Worm (Caenorhabditis elegans) whole organism, L1 larva: ENCODE measurements around the gene Y46G5A.47.

Source experiments
- C34B4.2 ChIP-seq: sonication (generic microtip); optimal IDR thresholded peaks from 2 replicates; lab custom pipeline; 2017; ENCODE audit warnings: mild to moderate bottlenecking, missing genetic modification characterization, missing compliant biosample characterization
- F16B12.6 ChIP-seq: fragments of 150-350 bp; optimal IDR thresholded peaks from 2 replicates; lab custom pipeline; 2014; ENCODE audit warnings: missing biosample characterization, missing genetic modification characterization
- Y116A8C.19 ChIP-seq: sonication (generic microtip); optimal IDR thresholded peaks from 2 replicates; lab custom pipeline; 2016; ENCODE audit warnings: missing compliant biosample characterization, missing genetic modification characterization, borderline replicate concordance
- aha-1 ChIP-seq: fragments of 150-350 bp; optimal IDR thresholded peaks from 2 replicates; lab custom pipeline; 2014; ENCODE audit warnings: missing biosample characterization, missing genetic modification characterization
- aly-2 ChIP-seq: fragments of 150-350 bp; optimal IDR thresholded peaks from 2 replicates; lab custom pipeline; 2014; ENCODE audit warnings: missing biosample characterization, missing genetic modification characterization
- ceh-63 ChIP-seq: fragments of 200-800 bp; sonication (Bioruptor generic); optimal IDR thresholded peaks from 2 replicates; lab custom pipeline; 2018; ENCODE audit warnings: mild to moderate bottlenecking, missing genetic modification characterization, missing compliant biosample characterization
- ceh-8 ChIP-seq: fragments of 200-800 bp; sonication (Bioruptor generic); optimal IDR thresholded peaks from 2 replicates; lab custom pipeline; 2018; ENCODE audit warnings: mild to moderate bottlenecking, missing genetic modification characterization, moderate library complexity, missing compliant biosample characterization
- ceh-82 ChIP-seq, 3 experiments: fragments of 150-350 bp in 1 of 3; sonication (generic microtip) in 2 of 3; optimal IDR thresholded peaks; 2 replicates each; lab custom pipeline; 2014 to 2017; ENCODE audit warnings: missing biosample characterization in 3 of 3, missing genetic modification characterization in 3 of 3
- ceh-88 ChIP-seq: fragments of 200-800 bp; sonication (Bioruptor generic); IDR thresholded peaks from 2 replicates; pipeline ENCODE4 v1.3.6; 2022; ENCODE audit warnings: missing genetic modification characterization, missing compliant biosample characterization
- efl-1 ChIP-seq, 4 experiments: fragments of 150-350 bp; optimal IDR thresholded peaks in 3 of 4; peaks in 1 of 4; 1 replicate in 1 of 4; 2 replicates in 3 of 4; lab custom pipeline; 2014; ENCODE audit warnings: missing biosample characterization in 2 of 4, missing genetic modification characterization in 2 of 4, missing genetic modification reagents in 2 of 4
- efl-3 ChIP-seq: fragments of 200-800 bp; sonication (Bioruptor generic); optimal IDR thresholded peaks from 2 replicates; lab custom pipeline; 2018; ENCODE audit warnings: mild to moderate bottlenecking, missing genetic modification characterization, missing compliant biosample characterization
- elt-2 ChIP-seq: sonication (generic microtip); optimal IDR thresholded peaks from 2 replicates; lab custom pipeline; 2016; ENCODE audit warnings: missing genetic modification characterization, mild to moderate bottlenecking, inconsistent platforms, missing compliant biosample characterization, missing genetic modification reagents
- elt-3 ChIP-seq, 6 experiments: fragments of 150-350 bp in 1 of 6; sonication (generic microtip); optimal IDR thresholded peaks; 2 replicates each; lab custom pipeline; 2017 to 2018; ENCODE audit warnings: missing biosample characterization in 6 of 6, missing genetic modification characterization in 6 of 6, inconsistent platforms in 1 of 6
- ets-5 ChIP-seq: fragments of 200-800 bp; sonication (Bioruptor generic); IDR thresholded peaks from 2 replicates; pipeline ENCODE4 v1.3.6; 2022; ENCODE audit warnings: missing genetic modification characterization, missing compliant biosample characterization
- irx-1 ChIP-seq: sonication (generic microtip); optimal IDR thresholded peaks from 2 replicates; lab custom pipeline; 2016; ENCODE audit warnings: missing genetic modification characterization, missing compliant biosample characterization
- isw-1 ChIP-seq: fragments of 200-800 bp; sonication (Bioruptor generic); IDR thresholded peaks from 2 replicates; pipeline ENCODE4 v1.3.6; 2022; ENCODE audit warnings: missing genetic modification characterization, missing compliant biosample characterization
- jun-1 ChIP-seq: fragments of 150-350 bp; optimal IDR thresholded peaks from 2 replicates; lab custom pipeline; 2014; ENCODE audit warnings: missing biosample characterization, missing genetic modification reagents, missing genetic modification characterization
- lin-13 ChIP-seq: fragments of 150-350 bp; optimal IDR thresholded peaks from 2 replicates; lab custom pipeline; 2014; ENCODE audit warnings: missing biosample characterization, missing genetic modification reagents, missing genetic modification characterization
- lin-35 ChIP-seq, 2 experiments: fragments of 150-350 bp; optimal IDR thresholded peaks; 2 replicates each; lab custom pipeline; 2014; ENCODE audit warnings: missing biosample characterization in 2 of 2, missing genetic modification characterization in 2 of 2, missing genetic modification reagents in 2 of 2
- lin-39 ChIP-seq: fragments of 150-350 bp; optimal IDR thresholded peaks from 2 replicates; lab custom pipeline; 2014; ENCODE audit warnings: missing biosample characterization, missing genetic modification reagents, missing genetic modification characterization
- lir-3 ChIP-seq: sonication (generic microtip); optimal IDR thresholded peaks from 2 replicates; lab custom pipeline; 2016; ENCODE audit warnings: mild to moderate bottlenecking, missing genetic modification characterization, moderate library complexity, missing compliant biosample characterization; ENCODE audit not compliant: poor library complexity
- mab-9 ChIP-seq: fragments of 200-800 bp; sonication (Bioruptor generic); IDR thresholded peaks from 2 replicates; pipeline ENCODE4 v1.3.6; 2022; ENCODE audit warnings: missing genetic modification reagents, missing genetic modification characterization, missing compliant biosample characterization
- mdl-1 ChIP-seq, 2 experiments: fragments of 150-350 bp; optimal IDR thresholded peaks; 2 replicates each; lab custom pipeline; 2014 to 2017; ENCODE audit warnings: missing biosample characterization in 2 of 2, missing genetic modification characterization in 2 of 2, inconsistent platforms in 1 of 2
- mef-2 ChIP-seq: fragments of 150-350 bp; optimal IDR thresholded peaks from 2 replicates; lab custom pipeline; 2014; ENCODE audit warnings: missing biosample characterization, missing genetic modification characterization
- nhr-19 ChIP-seq: fragments of 200-800 bp; sonication (Bioruptor generic); conservative IDR thresholded peaks from 2 replicates; pipeline ENCODE4 v1.3.6; 2022; ENCODE audit warnings: missing genetic modification characterization, missing compliant biosample characterization
- nhr-20 ChIP-seq: sonication (generic microtip); optimal IDR thresholded peaks from 2 replicates; lab custom pipeline; 2016; ENCODE audit warnings: mild to moderate bottlenecking, missing genetic modification characterization, missing compliant biosample characterization
- nhr-237 ChIP-seq: fragments of 150-350 bp; optimal IDR thresholded peaks from 2 replicates; lab custom pipeline; 2014; ENCODE audit warnings: missing biosample characterization, missing genetic modification characterization
- nhr-71 ChIP-seq: sonication (generic microtip); optimal IDR thresholded peaks from 2 replicates; lab custom pipeline; 2016; ENCODE audit warnings: mild to moderate bottlenecking, missing genetic modification characterization, moderate library complexity, missing compliant biosample characterization
- nhr-77 ChIP-seq: fragments of 150-350 bp; optimal IDR thresholded peaks from 2 replicates; lab custom pipeline; 2014; ENCODE audit warnings: missing biosample characterization, missing genetic modification characterization
- nhr-85 ChIP-seq: sonication (generic microtip); peaks from one replicate; lab custom pipeline; 2016; ENCODE audit warnings: missing genetic modification characterization, inconsistent platforms, missing compliant biosample characterization
- pag-3 ChIP-seq: sonication (generic microtip); optimal IDR thresholded peaks from 2 replicates; lab custom pipeline; 2017; ENCODE audit warnings: missing genetic modification characterization, mild to moderate bottlenecking, missing compliant biosample characterization, antibody characterized with exemption, borderline replicate concordance; ENCODE audit not compliant: insufficient read depth
- pax-3 ChIP-seq: fragments of 200-800 bp; sonication (Bioruptor generic); optimal IDR thresholded peaks from 2 replicates; lab custom pipeline; 2018; ENCODE audit warnings: mild to moderate bottlenecking, missing genetic modification characterization, moderate library complexity, missing compliant biosample characterization
- rnt-1 ChIP-seq: sonication (generic microtip); optimal IDR thresholded peaks from 2 replicates; lab custom pipeline; 2016; ENCODE audit warnings: mild to moderate bottlenecking, missing genetic modification characterization, moderate library complexity, missing compliant biosample characterization
- snpc-4 ChIP-seq: fragments of 150-350 bp; optimal IDR thresholded peaks from 2 replicates; lab custom pipeline; 2014; ENCODE audit warnings: missing biosample characterization, missing genetic modification characterization
- snu-23 ChIP-seq: sonication (generic microtip); optimal IDR thresholded peaks from 2 replicates; lab custom pipeline; 2016; ENCODE audit warnings: missing genetic modification characterization, missing compliant biosample characterization
- sox-4 ChIP-seq: sonication (generic microtip); optimal IDR thresholded peaks from 2 replicates; lab custom pipeline; 2016; ENCODE audit warnings: missing genetic modification characterization, missing compliant biosample characterization
- swsn-7 ChIP-seq: sonication (generic microtip); optimal IDR thresholded peaks from 2 replicates; lab custom pipeline; 2016; ENCODE audit warnings: missing genetic modification characterization, missing compliant biosample characterization
- tlp-1 ChIP-seq: fragments of 150-350 bp; optimal IDR thresholded peaks from 2 replicates; lab custom pipeline; 2014; ENCODE audit warnings: missing biosample characterization, missing genetic modification characterization
- unc-130 ChIP-seq: fragments of 150-350 bp; optimal IDR thresholded peaks from 2 replicates; lab custom pipeline; 2017; ENCODE audit warnings: missing biosample characterization, missing genetic modification characterization, inconsistent platforms
- unc-62 ChIP-seq: fragments of 150-350 bp; optimal IDR thresholded peaks from 2 replicates; lab custom pipeline; 2014; ENCODE audit warnings: missing biosample characterization, missing genetic modification reagents, missing genetic modification characterization
- unc-86 ChIP-seq: sonication (generic microtip); optimal IDR thresholded peaks from 2 replicates; lab custom pipeline; 2016; ENCODE audit warnings: missing genetic modification characterization, missing compliant biosample characterization
- unc-98 ChIP-seq: fragments of 200-800 bp; sonication (Bioruptor generic); IDR thresholded peaks from 2 replicates; pipeline ENCODE4 v1.3.6; 2022; ENCODE audit warnings: missing genetic modification characterization, missing compliant biosample characterization
- vab-15 ChIP-seq: sonication (generic microtip); optimal IDR thresholded peaks from 2 replicates; lab custom pipeline; 2017; ENCODE audit warnings: missing genotype, mild to moderate bottlenecking, missing genetic modification characterization, missing compliant biosample characterization
- zag-1 ChIP-seq: fragments of 150-350 bp; optimal IDR thresholded peaks from 2 replicates; lab custom pipeline; 2014; ENCODE audit warnings: missing biosample characterization, missing genetic modification characterization
- zip-4 ChIP-seq: fragments of 200-800 bp; sonication (Bioruptor generic); optimal IDR thresholded peaks from 2 replicates; lab custom pipeline; 2018; ENCODE audit warnings: mild to moderate bottlenecking, missing genetic modification characterization, moderate library complexity, missing compliant biosample characterization
- ztf-11 ChIP-seq, 2 experiments: sonication (generic microtip); optimal IDR thresholded peaks; 2 replicates each; lab custom pipeline; 2016 to 2017; ENCODE audit warnings: missing genetic modification characterization in 2 of 2, missing biosample characterization in 1 of 2, missing compliant biosample characterization in 1 of 2
- ztf-4 ChIP-seq: fragments of 150-350 bp; optimal IDR thresholded peaks from 2 replicates; lab custom pipeline; 2014; ENCODE audit warnings: missing biosample characterization, missing genetic modification characterization

The Y46G5A.47 gene

DNA sequence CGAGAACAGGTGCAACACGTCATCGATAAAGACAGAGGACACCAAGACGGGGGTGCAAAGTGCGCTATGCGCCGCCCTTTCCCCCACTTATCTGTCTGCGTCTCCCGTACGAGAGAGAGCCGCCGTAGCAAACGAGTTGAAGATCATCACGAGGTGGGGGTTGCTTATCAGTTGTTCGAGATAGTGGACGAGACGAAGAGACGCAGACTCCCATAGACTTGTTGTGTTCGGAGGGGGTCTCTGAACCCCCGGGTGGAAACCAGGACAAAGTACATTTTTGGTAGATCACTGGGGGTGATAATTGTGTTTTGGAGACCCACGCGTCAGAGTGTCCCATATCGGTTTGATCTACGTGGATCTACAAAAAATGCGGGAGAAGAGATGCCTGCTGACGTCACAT is 6.3 kb downstream of the Y46G5A.47 start (continued):
- TF ChIP-seq ceh-8 (GFP tag; lab: Kevin White, UChicago): no peak
- TF ChIP-seq jun-1: peak; percentile 84
- no peak for TF ChIP-seq sox-4
- peak; percentile 43 for TF ChIP-seq lin-39 (tag; lab: Kevin White, UChicago)
- TF ChIP-seq C34B4.2: no peak
- TF ChIP-seq unc-62: no peak
- peak; percentile 71 for TF ChIP-seq aha-1 (tag; lab: Kevin White, UChicago)
- peak; percentile 62 to 94 for TF ChIP-seq mdl-1 (tag; optimal IDR thresholded peaks at IDR 0.05; lab: Kevin White, UChicago)
- peak; percentile 67 to 69 for TF ChIP-seq efl-1 (optimal IDR thresholded peaks at IDR 0.05; lab: Kevin White, UChicago)
- TF ChIP-seq efl-1 (GFP tag; optimal IDR thresholded peaks at IDR 0.05 in 1 of 2; lab: Kevin White, UChicago): peak; percentile 53 to 95
- TF ChIP-seq elt-3 (tag; optimal IDR thresholded peaks at IDR 0.05; lab: Kevin White, UChicago): peak in 4 of 6 experiments; percentile 60 to 92 (median 78)
- TF ChIP-seq nhr-20 (tag; lab: Kevin White, UChicago): peak; percentile 94
- TF ChIP-seq lin-35 (GFP tag; optimal IDR thresholded peaks at IDR 0.05; lab: Kevin White, UChicago): peak; percentile 62 to 85
- TF ChIP-seq ets-5: no peak
- TF ChIP-seq nhr-237 (tag; lab: Kevin White, UChicago): no peak
- peak; percentile 41 for TF ChIP-seq unc-130 (tag; lab: Kevin White, UChicago)
- no peak for TF ChIP-seq lir-3 (tag; lab: Kevin White, UChicago)
- TF ChIP-seq mef-2 (tag; lab: Kevin White, UChicago): peak; percentile 48
- peak; percentile 59 for TF ChIP-seq snpc-4
- no peak for TF ChIP-seq pag-3 (tag; lab: Kevin White, UChicago)
- no peak for TF ChIP-seq mab-9 (GFP tag; lab: Robert Waterston, UW)
- TF ChIP-seq pax-3 (tag; lab: Kevin White, UChicago): peak; percentile 67
- TF ChIP-seq ztf-4 (tag; lab: Kevin White, UChicago): peak; percentile 82
- TF ChIP-seq unc-86: no peak
- no peak for TF ChIP-seq ztf-11 (tag; optimal IDR thresholded peaks at IDR 0.05; lab: Kevin White, UChicago)
- TF ChIP-seq nhr-19 (GFP tag; lab: Robert Waterston, UW): peak; percentile 94
- no peak for TF ChIP-seq zip-4 (GFP tag; lab: Kevin White, UChicago)
- TF ChIP-seq ceh-88: peak; percentile 62
- TF ChIP-seq swsn-7 (tag; lab: Kevin White, UChicago): peak; percentile 79
- no peak for TF ChIP-seq zag-1
- TF ChIP-seq elt-2: peak; percentile 95
- peak; percentile 98 for TF ChIP-seq nhr-85 (tag; lab: Kevin White, UChicago)
- TF ChIP-seq F16B12.6 (tag; lab: Kevin White, UChicago): no peak
- peak; percentile 63 for TF ChIP-seq irx-1 (tag; lab: Kevin White, UChicago)
- peak; percentile 97 for TF ChIP-seq nhr-71 (tag; lab: Kevin White, UChicago)
- no peak; the same call in 1 of the 2 replicates for TF ChIP-seq isw-1
- TF ChIP-seq snu-23 (GFP tag; lab: Kevin White, UChicago): peak; percentile 91
- TF ChIP-seq nhr-77 (tag; lab: Kevin White, UChicago): peak; percentile 76
- no peak for TF ChIP-seq aly-2
- TF ChIP-seq ceh-63 (GFP tag; lab: Kevin White, UChicago): no peak
- peak; percentile 66 for TF ChIP-seq unc-98 (GFP tag; lab: Robert Waterston, UW)
- peak in 2 of 3 experiments; percentile 4 to 47 for TF ChIP-seq ceh-82 (tag; optimal IDR thresholded peaks at IDR 0.05; lab: Kevin White, UChicago)
- no peak for TF ChIP-seq tlp-1
- TF ChIP-seq rnt-1 (tag; lab: Kevin White, UChicago): peak; percentile 87
- TF ChIP-seq lin-13 (GFP tag; lab: Kevin White, UChicago): peak; percentile 72
- no peak for TF ChIP-seq vab-15 (tag; lab: Kevin White, UChicago)
- TF ChIP-seq efl-3 (GFP tag; lab: Kevin White, UChicago): no peak
- TF ChIP-seq Y116A8C.19: no peak
